Worm (Caenorhabditis elegans): ENCODE measurements around the gene C52B9.10.

Gene C52B9.10

ce11 chrX:4307559-4308005 lies 33.9 kb downstream of the C52B9.10 start:
- TF ChIP-seq tab-1 (GFP tag; IDR thresholded peaks at IDR 0.05) = peak; percentile 55; the same call in 1 of the 2 replicates
- TF ChIP-seq ref-1 (GFP tag; conservative IDR thresholded peaks at IDR 0.05) = no peak
- TF ChIP-seq T22C8.4 (GFP tag; IDR thresholded peaks at IDR 0.05) = peak; percentile 35; the same call in 1 of the 2 replicates
- no peak for TF ChIP-seq klf-2 (GFP tag; conservative IDR thresholded peaks at IDR 0.05)
- TF ChIP-seq med-1 (GFP tag; optimal IDR thresholded peaks at IDR 0.05; ENCODE audit: insufficient read depth) = no peak
- TF ChIP-seq ztf-29 (GFP tag; IDR thresholded peaks at IDR 0.05) = 0 out of 2 replicates have a peak, but pooled peaks have one; percentile 29
- TF ChIP-seq ztf-23 (GFP tag; IDR thresholded peaks at IDR 0.05) = no peak
- TF ChIP-seq flt-1 (GFP tag; IDR thresholded peaks at IDR 0.05) = no peak

- TF ChIP-seq flt-1 (GFP tag; IDR thresholded peaks at IDR 0.05) (no peak), ztf-29 (GFP tag; IDR thresholded peaks at IDR 0.05) (no peak), klf-2 (GFP tag; conservative IDR thresholded peaks at IDR 0.05) (no peak), tab-1 (GFP tag; IDR thresholded peaks at IDR 0.05) (no peak), med-1 (GFP tag; optimal IDR thresholded peaks at IDR 0.05; ENCODE audit: insufficient read depth) (no peak), cog-1 (tag; optimal IDR thresholded peaks at IDR 0.05) (no peak)
Observed at ce11 chrX:4311668-4312067, 38.0 kb downstream of the C52B9.10 start, which contains the start of gene C52B9.8. TSS of gene C52B9.8 (minus strand) at chrX:4311768.

- TF ChIP-seq med-1 (GFP tag; optimal IDR thresholded peaks at IDR 0.05; ENCODE audit: insufficient read depth) (no peak), klf-2 (GFP tag; conservative IDR thresholded peaks at IDR 0.05) (no peak), flt-1 (GFP tag; IDR thresholded peaks at IDR 0.05) (no peak), ref-1 (GFP tag; conservative IDR thresholded peaks at IDR 0.05) (no peak), tab-1 (GFP tag; IDR thresholded peaks at IDR 0.05) (no peak), T22C8.4 (GFP tag; IDR thresholded peaks at IDR 0.05) (no peak), cog-1 (tag; optimal IDR thresholded peaks at IDR 0.05) (no peak), ztf-23 (GFP tag; IDR thresholded peaks at IDR 0.05) (no peak), ztf-29 (GFP tag; IDR thresholded peaks at IDR 0.05) (no peak)
Observed at ce11 chrX:4314939-4315338, 41.2 kb downstream of the C52B9.10 start.

ce11 chrX:4317095-4317494 lies 43.4 kb downstream of the C52B9.10 start:
- TF ChIP-seq ref-1 (GFP tag; conservative IDR thresholded peaks at IDR 0.05) (no peak), ztf-23 (GFP tag; IDR thresholded peaks at IDR 0.05) (no peak), T22C8.4 (GFP tag; IDR thresholded peaks at IDR 0.05) (no peak), cog-1 (tag; optimal IDR thresholded peaks at IDR 0.05) (no peak), med-1 (GFP tag; optimal IDR thresholded peaks at IDR 0.05; ENCODE audit: insufficient read depth) (no peak), flt-1 (GFP tag; IDR thresholded peaks at IDR 0.05) (no peak)

- no peak for TF ChIP-seq ztf-23 (GFP tag; IDR thresholded peaks at IDR 0.05)
- TF ChIP-seq flt-1 (GFP tag; IDR thresholded peaks at IDR 0.05) = no peak
- TF ChIP-seq cog-1 (tag; optimal IDR thresholded peaks at IDR 0.05) = no peak
- TF ChIP-seq ztf-29 (GFP tag; IDR thresholded peaks at IDR 0.05) = no peak
- no peak for TF ChIP-seq med-1 (GFP tag; optimal IDR thresholded peaks at IDR 0.05; ENCODE audit: insufficient read depth)
- TF ChIP-seq ref-1 (GFP tag; conservative IDR thresholded peaks at IDR 0.05) = no peak
- no peak for TF ChIP-seq klf-2 (GFP tag; conservative IDR thresholded peaks at IDR 0.05)
- no peak for TF ChIP-seq T22C8.4 (GFP tag; IDR thresholded peaks at IDR 0.05)
Observed at ce11 chrX:4320563-4320962, 46.8 kb downstream of the C52B9.10 start, which contains the start of gene dop-6. TSS of gene dop-6 (plus strand) at chrX:4320863.

- TF ChIP-seq klf-2 (GFP tag; conservative IDR thresholded peaks at IDR 0.05) = no peak
- TF ChIP-seq med-1 (GFP tag; optimal IDR thresholded peaks at IDR 0.05; ENCODE audit: insufficient read depth) = no peak
- no peak for TF ChIP-seq ztf-23 (GFP tag; IDR thresholded peaks at IDR 0.05)
- TF ChIP-seq tab-1 (GFP tag; IDR thresholded peaks at IDR 0.05) = no peak
- TF ChIP-seq ztf-29 (GFP tag; IDR thresholded peaks at IDR 0.05) = no peak
- no peak for TF ChIP-seq flt-1 (GFP tag; IDR thresholded peaks at IDR 0.05)
- TF ChIP-seq T22C8.4 (GFP tag; IDR thresholded peaks at IDR 0.05) = no peak
- TF ChIP-seq ref-1 (GFP tag; conservative IDR thresholded peaks at IDR 0.05) = no peak
- TF ChIP-seq cog-1 (tag; optimal IDR thresholded peaks at IDR 0.05) = no peak
Observed at ce11 chrX:4322847-4323455, 49.2 kb downstream of the C52B9.10 start.
